Comparison of ENCODE assay signal across 1 fruit fly cellular context in genomic region chrX:11792415-11793328, dm6.
TF ChIP-seq lines count a peak whose summit lies in the region.

Gene CkIIbeta (plus strand): TSS chrX:11792533.

TF ChIP-seq in whole organism, embryonic, 481 proteins besides CTCF, POLR2A, EP300 and RAD21 (continued from another document and continues in another):
- TF ChIP-seq CG6689 (GFP tag; IDR thresholded peaks at IDR 0.05; lab: Robert Waterston, UW) = 0 out of 2 replicates have a peak, but pooled peaks have one; percentile 8
- TF ChIP-seq CG34376 (GFP tag; optimal IDR thresholded peaks at IDR 0.05; lab: Kevin White, UChicago) = peak; percentile 18
- peak; percentile 49 for TF ChIP-seq sd (tag; optimal IDR thresholded peaks at IDR 0.05; lab: Kevin White, UChicago)
- TF ChIP-seq CG8924 (tag; optimal IDR thresholded peaks at IDR 0.05; lab: Kevin White, UChicago) = peak; percentile 56
- peak; percentile 92 for TF ChIP-seq CG14860 (GFP tag; IDR thresholded peaks at IDR 0.05; lab: Robert Waterston, UW; ENCODE audit: partially characterized antibody)
- no peak for TF ChIP-seq CG31388 (GFP tag; optimal IDR thresholded peaks at IDR 0.05; lab: Kevin White, UChicago)
- no peak for TF ChIP-seq stc (GFP tag; IDR thresholded peaks at IDR 0.05; lab: Robert Waterston, UW)
- no peak for TF ChIP-seq gcm (GFP tag; optimal IDR thresholded peaks at IDR 0.05; lab: Kevin White, UChicago)
- TF ChIP-seq Jarid2 (GFP tag; optimal IDR thresholded peaks at IDR 0.05; lab: Kevin White, UChicago) = no peak
- no peak for TF ChIP-seq danr (GFP tag; IDR thresholded peaks at IDR 0.05; lab: Robert Waterston, UW)
- TF ChIP-seq CG14710 (tag; optimal IDR thresholded peaks at IDR 0.05; lab: Kevin White, UChicago) = peak; percentile 93
- TF ChIP-seq CG8281 (tag; optimal IDR thresholded peaks at IDR 0.05; lab: Kevin White, UChicago) = no peak
- TF ChIP-seq CG17829 (tag; optimal IDR thresholded peaks at IDR 0.05; lab: Kevin White, UChicago) = peak; percentile 39
- no peak for TF ChIP-seq BtbVII (GFP tag; optimal IDR thresholded peaks at IDR 0.05; lab: Kevin White, UChicago)
- no peak for TF ChIP-seq org-1 (GFP tag; optimal IDR thresholded peaks at IDR 0.05; lab: Kevin White, UChicago)
- peak; percentile 61; the same call in 2 of the 3 replicates for TF ChIP-seq ci (GFP tag; IDR thresholded peaks at IDR 0.05; lab: Robert Waterston, UW)
- no peak for TF ChIP-seq Max (GFP tag; optimal IDR thresholded peaks at IDR 0.05; lab: Kevin White, UChicago)
- TF ChIP-seq CG8478 (optimal IDR thresholded peaks at IDR 0.05; lab: Kevin White, UChicago) = peak; percentile 92
- TF ChIP-seq ewg (GFP tag; optimal IDR thresholded peaks at IDR 0.05; lab: Kevin White, UChicago) = peak; percentile 90
- TF ChIP-seq ab (GFP tag; optimal IDR thresholded peaks at IDR 0.05; lab: Kevin White, UChicago) = no peak
- no peak for TF ChIP-seq salm (tag; optimal IDR thresholded peaks at IDR 0.05; lab: Kevin White, UChicago)
- TF ChIP-seq Rx (GFP tag; IDR thresholded peaks at IDR 0.05; lab: Robert Waterston, UW) = 0 out of 2 replicates have a peak, but pooled peaks have one; percentile 18
- no peak for TF ChIP-seq CG18619 (GFP tag; optimal IDR thresholded peaks at IDR 0.05; lab: Kevin White, UChicago)
- TF ChIP-seq pfk (GFP tag; optimal IDR thresholded peaks at IDR 0.05; lab: Kevin White, UChicago) = no peak
- no peak for TF ChIP-seq Mrtf (GFP tag; IDR thresholded peaks at IDR 0.05; lab: Robert Waterston, UW)
- no peak for TF ChIP-seq CG4730 (GFP tag; IDR thresholded peaks at IDR 0.05; lab: Robert Waterston, UW)
- peak; percentile 71 for TF ChIP-seq Xbp1 (GFP tag; optimal IDR thresholded peaks at IDR 0.05; lab: Kevin White, UChicago)
- TF ChIP-seq CG10979 (tag; optimal IDR thresholded peaks at IDR 0.05; lab: Kevin White, UChicago) = no peak
- TF ChIP-seq Hr3 (GFP tag; optimal IDR thresholded peaks at IDR 0.05; lab: Kevin White, UChicago) = peak; percentile 0
- no peak for TF ChIP-seq CG15601 (tag; optimal IDR thresholded peaks at IDR 0.05; lab: Kevin White, UChicago)
- TF ChIP-seq nerfin-2 (GFP tag; IDR thresholded peaks at IDR 0.05; lab: Robert Waterston, UW; ENCODE audit: partially characterized antibody) = peak; percentile 88
- TF ChIP-seq HHEX (GFP tag; optimal IDR thresholded peaks at IDR 0.05; lab: Kevin White, UChicago) = no peak
- TF ChIP-seq hth (optimal IDR thresholded peaks at IDR 0.05; lab: Kevin White, UChicago) = no peak
- peak; percentile 92 for TF ChIP-seq Med (GFP tag; lab: Kevin White, UChicago)
- TF ChIP-seq Dip3 (GFP tag; optimal IDR thresholded peaks at IDR 0.05; lab: Kevin White, UChicago) = peak; percentile 57
- TF ChIP-seq slp2 (GFP tag; optimal IDR thresholded peaks at IDR 0.05; lab: Kevin White, UChicago) = no peak
- peak; percentile 52 for TF ChIP-seq Camta (GFP tag; optimal IDR thresholded peaks at IDR 0.05; lab: Kevin White, UChicago)
- TF ChIP-seq ken (GFP tag; IDR thresholded peaks at IDR 0.05; lab: Robert Waterston, UW) = peak; percentile 62; the same call in 1 of the 3 replicates
- TF ChIP-seq Taf1 (GFP tag; IDR thresholded peaks at IDR 0.05; lab: Robert Waterston, UW) = no peak
- peak; percentile 35 for TF ChIP-seq CoRest (tag; optimal IDR thresholded peaks at IDR 0.05; lab: Kevin White, UChicago)
- TF ChIP-seq Abd-B (GFP tag; optimal IDR thresholded peaks at IDR 0.05; lab: Kevin White, UChicago) = peak; percentile 76
- TF ChIP-seq zf30C (GFP tag; optimal IDR thresholded peaks at IDR 0.05; lab: Kevin White, UChicago) = no peak
- TF ChIP-seq rib (GFP tag; IDR thresholded peaks at IDR 0.05; lab: Robert Waterston, UW) = no peak
- TF ChIP-seq lmd (GFP tag; IDR thresholded peaks at IDR 0.05; lab: Robert Waterston, UW) = no peak; the same call in 1 of the 2 replicates
- TF ChIP-seq CG4328 (GFP tag; optimal IDR thresholded peaks at IDR 0.05; lab: Kevin White, UChicago) = no peak
- TF ChIP-seq onecut (GFP tag; IDR thresholded peaks at IDR 0.05; lab: Robert Waterston, UW) = 0 out of 2 replicates have a peak, but pooled peaks have one; percentile 14
- TF ChIP-seq CG7839 (tag; optimal IDR thresholded peaks at IDR 0.05; lab: Kevin White, UChicago) = peak; percentile 16
- no peak for TF ChIP-seq CG3838 (GFP tag; optimal IDR thresholded peaks at IDR 0.05; lab: Kevin White, UChicago)
- TF ChIP-seq CG1603 (tag; optimal IDR thresholded peaks at IDR 0.05; lab: Kevin White, UChicago) = peak; percentile 81
- TF ChIP-seq Dbx (GFP tag; IDR thresholded peaks at IDR 0.05; lab: Robert Waterston, UW) = peak; percentile 70; the same call in 2 of the 3 replicates
- peak; percentile 40 for TF ChIP-seq CG9609 (GFP tag; optimal IDR thresholded peaks at IDR 0.05; lab: Kevin White, UChicago)
- no peak for TF ChIP-seq CG6813 (GFP tag; optimal IDR thresholded peaks at IDR 0.05; lab: Kevin White, UChicago)
- no peak for TF ChIP-seq Trl (optimal IDR thresholded peaks at IDR 0.05; lab: Kevin White, UChicago)
- TF ChIP-seq Trl (GFP tag; optimal IDR thresholded peaks at IDR 0.05; lab: Kevin White, UChicago) = peak; percentile 54
- no peak for TF ChIP-seq sim (GFP tag; IDR thresholded peaks at IDR 0.05; lab: Robert Waterston, UW)
- no peak for TF ChIP-seq dan (GFP tag; IDR thresholded peaks at IDR 0.05; lab: Robert Waterston, UW)
- TF ChIP-seq ap (GFP tag; IDR thresholded peaks at IDR 0.05; lab: Robert Waterston, UW) = 0 out of 2 replicates have a peak, but pooled peaks have one; percentile 17
- TF ChIP-seq CG4617 (GFP tag; optimal IDR thresholded peaks at IDR 0.05; lab: Kevin White, UChicago; ENCODE audit: borderline replicate concordance) = peak; percentile 82
- TF ChIP-seq D19A (tag; optimal IDR thresholded peaks at IDR 0.05; lab: Kevin White, UChicago) = no peak
- no peak for TF ChIP-seq Awh (GFP tag; IDR thresholded peaks at IDR 0.05; lab: Robert Waterston, UW)
- TF ChIP-seq chif (GFP tag; optimal IDR thresholded peaks at IDR 0.05; lab: Kevin White, UChicago) = peak; percentile 12
- peak; percentile 61; the same call in 1 of the 3 replicates for TF ChIP-seq CG34422 (GFP tag; IDR thresholded peaks at IDR 0.05; lab: Robert Waterston, UW)
- peak; percentile 92 for TF ChIP-seq CG13287 (GFP tag; IDR thresholded peaks at IDR 0.05; lab: Robert Waterston, UW; ENCODE audit: partially characterized antibody)
- no peak for TF ChIP-seq CG4360 (GFP tag; IDR thresholded peaks at IDR 0.05; lab: Robert Waterston, UW)
- no peak for TF ChIP-seq CG4820 (GFP tag; optimal IDR thresholded peaks at IDR 0.05; lab: Kevin White, UChicago)
- peak; percentile 53 for TF ChIP-seq CG12299 (tag; optimal IDR thresholded peaks at IDR 0.05; lab: Kevin White, UChicago)
- TF ChIP-seq CG17568 (GFP tag; optimal IDR thresholded peaks at IDR 0.05; lab: Kevin White, UChicago) = no peak
- TF ChIP-seq kah (GFP tag; optimal IDR thresholded peaks at IDR 0.05; lab: Kevin White, UChicago) = no peak
- TF ChIP-seq CG17612 (GFP tag; IDR thresholded peaks at IDR 0.05; lab: Robert Waterston, UW) = no peak
- no peak for TF ChIP-seq D19B (GFP tag; optimal IDR thresholded peaks at IDR 0.05; lab: Kevin White, UChicago)
- TF ChIP-seq insv (GFP tag; optimal IDR thresholded peaks at IDR 0.05; lab: Kevin White, UChicago) = no peak
- no peak for TF ChIP-seq scrt (GFP tag; optimal IDR thresholded peaks at IDR 0.05; lab: Kevin White, UChicago)
- TF ChIP-seq NC2α (GFP tag; optimal IDR thresholded peaks at IDR 0.05; lab: Kevin White, UChicago) = no peak
- peak; percentile 77 for TF ChIP-seq nmo (GFP tag; optimal IDR thresholded peaks at IDR 0.05; lab: Kevin White, UChicago)
- peak; percentile 94 for TF ChIP-seq vnd (GFP tag; IDR thresholded peaks at IDR 0.05; lab: Robert Waterston, UW; ENCODE audit: partially characterized antibody)
- no peak for TF ChIP-seq CG11504 (tag; optimal IDR thresholded peaks at IDR 0.05; lab: Kevin White, UChicago)
- no peak for TF ChIP-seq tap (tag; optimal IDR thresholded peaks at IDR 0.05; lab: Kevin White, UChicago)
- TF ChIP-seq CG5180 (GFP tag; optimal IDR thresholded peaks at IDR 0.05; lab: Kevin White, UChicago) = no peak
- TF ChIP-seq CG30020 (tag; optimal IDR thresholded peaks at IDR 0.05; lab: Kevin White, UChicago) = peak; percentile 44
- no peak for TF ChIP-seq crc (GFP tag; optimal IDR thresholded peaks at IDR 0.05; lab: Kevin White, UChicago)
- no peak for TF ChIP-seq lov (optimal IDR thresholded peaks at IDR 0.05; lab: Kevin White, UChicago)
- TF ChIP-seq lov (GFP tag; IDR thresholded peaks at IDR 0.05; lab: Robert Waterston, UW) = peak; percentile 26; the same call in 1 of the 3 replicates
- TF ChIP-seq Ada2b (GFP tag; IDR thresholded peaks at IDR 0.05; lab: Robert Waterston, UW) = no peak
- TF ChIP-seq CG7271 (tag; optimal IDR thresholded peaks at IDR 0.05; lab: Kevin White, UChicago) = no peak
- TF ChIP-seq CG4854 (GFP tag; optimal IDR thresholded peaks at IDR 0.05; lab: Kevin White, UChicago) = peak; percentile 53
- peak; percentile 52; the same call in 2 of the 3 replicates for TF ChIP-seq CG11560 (tag; IDR thresholded peaks at IDR 0.05; lab: Robert Waterston, UW)
- peak; percentile 52 for TF ChIP-seq trem (tag; optimal IDR thresholded peaks at IDR 0.05; lab: Kevin White, UChicago)
- TF ChIP-seq Fer3 (tag; optimal IDR thresholded peaks at IDR 0.05; lab: Kevin White, UChicago) = peak; percentile 7
- TF ChIP-seq CG13296 (GFP tag; optimal IDR thresholded peaks at IDR 0.05; lab: Kevin White, UChicago) = no peak
- TF ChIP-seq ATbp (GFP tag; optimal IDR thresholded peaks at IDR 0.05; lab: Kevin White, UChicago) = no peak
- TF ChIP-seq CG8290 (GFP tag; optimal IDR thresholded peaks at IDR 0.05; lab: Kevin White, UChicago) = peak; percentile 84
- TF ChIP-seq CG8290 (tag; optimal IDR thresholded peaks at IDR 0.05; lab: Kevin White, UChicago) = peak in 1 of 2 experiments; percentile 83
- TF ChIP-seq hbn (GFP tag; IDR thresholded peaks at IDR 0.05; lab: Robert Waterston, UW; ENCODE audit: partially characterized antibody) = peak; percentile 83
- TF ChIP-seq cwo (GFP tag; optimal IDR thresholded peaks at IDR 0.05; lab: Kevin White, UChicago) = no peak
- peak; percentile 92 for TF ChIP-seq mld (GFP tag; IDR thresholded peaks at IDR 0.05; lab: Robert Waterston, UW; ENCODE audit: partially characterized antibody)
- no peak for TF ChIP-seq jigr1 (GFP tag; IDR thresholded peaks at IDR 0.05; lab: Robert Waterston, UW)
- TF ChIP-seq Sry-β (GFP tag; optimal IDR thresholded peaks at IDR 0.05; lab: Kevin White, UChicago) = no peak
- TF ChIP-seq gcm2 (GFP tag; optimal IDR thresholded peaks at IDR 0.05; lab: Kevin White, UChicago) = peak; percentile 9
- peak; percentile 96 for TF ChIP-seq CG10267 (tag; optimal IDR thresholded peaks at IDR 0.05; lab: Kevin White, UChicago)
- TF ChIP-seq Fer2 (tag; optimal IDR thresholded peaks at IDR 0.05; lab: Kevin White, UChicago) = no peak
- no peak for TF ChIP-seq Asciz (GFP tag; optimal IDR thresholded peaks at IDR 0.05; lab: Kevin White, UChicago)
- no peak for TF ChIP-seq Atf-2 (GFP tag; optimal IDR thresholded peaks at IDR 0.05; lab: Kevin White, UChicago)
- TF ChIP-seq CG13624 (GFP tag; optimal IDR thresholded peaks at IDR 0.05; lab: Kevin White, UChicago) = peak; percentile 63
- peak; percentile 12 for TF ChIP-seq twi (tag; optimal IDR thresholded peaks at IDR 0.05; lab: Kevin White, UChicago)
- peak; percentile 32 for TF ChIP-seq da (GFP tag; optimal IDR thresholded peaks at IDR 0.05; lab: Kevin White, UChicago)
- no peak for TF ChIP-seq CG1024 (GFP tag; IDR thresholded peaks at IDR 0.05; lab: Robert Waterston, UW)
- TF ChIP-seq Mad (GFP tag; optimal IDR thresholded peaks at IDR 0.05; lab: Kevin White, UChicago) = peak; percentile 5
- peak; percentile 88 for TF ChIP-seq stwl (tag; optimal IDR thresholded peaks at IDR 0.05; lab: Kevin White, UChicago)
- TF ChIP-seq CG7372 (GFP tag; IDR thresholded peaks at IDR 0.05; lab: Robert Waterston, UW) = no peak
- TF ChIP-seq sens (GFP tag; lab: Kevin White, UChicago) = peak; percentile 91
- TF ChIP-seq eve (GFP tag; optimal IDR thresholded peaks at IDR 0.05; lab: Kevin White, UChicago) = no peak
- no peak for TF ChIP-seq esg (GFP tag; conservative IDR thresholded peaks at IDR 0.05; lab: Robert Waterston, UW)
- peak; percentile 57 for TF ChIP-seq phol (tag; optimal IDR thresholded peaks at IDR 0.05; lab: Kevin White, UChicago)
- peak; percentile 61 for TF ChIP-seq tin (GFP tag; optimal IDR thresholded peaks at IDR 0.05; lab: Kevin White, UChicago)
- no peak for TF ChIP-seq cas (GFP tag; IDR thresholded peaks at IDR 0.05; lab: Robert Waterston, UW)
- TF ChIP-seq PHDP (tag; optimal IDR thresholded peaks at IDR 0.05; lab: Kevin White, UChicago) = no peak
- TF ChIP-seq gro (GFP tag; optimal IDR thresholded peaks at IDR 0.05; lab: Kevin White, UChicago) = peak; percentile 47
- no peak for TF ChIP-seq CG7745 (tag; optimal IDR thresholded peaks at IDR 0.05; lab: Kevin White, UChicago)
- peak; percentile 48 for TF ChIP-seq pho (GFP tag; optimal IDR thresholded peaks at IDR 0.05; lab: Kevin White, UChicago)
- no peak for TF ChIP-seq CG11695 (GFP tag; IDR thresholded peaks at IDR 0.05; lab: Robert Waterston, UW)
- peak; percentile 53 for TF ChIP-seq nerfin-1 (tag; optimal IDR thresholded peaks at IDR 0.05; lab: Kevin White, UChicago)
- no peak for TF ChIP-seq Sox100B (GFP tag; optimal IDR thresholded peaks at IDR 0.05; lab: Kevin White, UChicago)
- TF ChIP-seq Xrp1 (GFP tag; IDR thresholded peaks at IDR 0.05; lab: Robert Waterston, UW) = peak; percentile 37; the same call in 1 of the 2 replicates
- peak; percentile 23 for TF ChIP-seq CG1792 (GFP tag; optimal IDR thresholded peaks at IDR 0.05; lab: Kevin White, UChicago)
- TF ChIP-seq fd96Cb (tag; optimal IDR thresholded peaks at IDR 0.05; lab: Kevin White, UChicago) = no peak
- peak; percentile 46 for TF ChIP-seq CG15479 (GFP tag; optimal IDR thresholded peaks at IDR 0.05; lab: Kevin White, UChicago)
- no peak for TF ChIP-seq ara (GFP tag; IDR thresholded peaks at IDR 0.05; lab: Robert Waterston, UW)
- TF ChIP-seq Sox102F (GFP tag; optimal IDR thresholded peaks at IDR 0.05; lab: Kevin White, UChicago) = no peak
- peak; percentile 47; the same call in 1 of the 2 replicates for TF ChIP-seq sisA (GFP tag; IDR thresholded peaks at IDR 0.05; lab: Robert Waterston, UW)
- no peak for TF ChIP-seq CG8765 (GFP tag; IDR thresholded peaks at IDR 0.05; lab: Robert Waterston, UW)
- no peak for TF ChIP-seq lola (GFP tag; optimal IDR thresholded peaks at IDR 0.05; lab: Kevin White, UChicago)
- TF ChIP-seq Bgb (GFP tag; IDR thresholded peaks at IDR 0.05; lab: Robert Waterston, UW; ENCODE audit: partially characterized antibody) = peak; percentile 96
- TF ChIP-seq CG2120 (GFP tag; optimal IDR thresholded peaks at IDR 0.05; lab: Kevin White, UChicago) = peak; percentile 68
- no peak for TF ChIP-seq Dek (tag; optimal IDR thresholded peaks at IDR 0.05; lab: Kevin White, UChicago)
